Fruit fly (Drosophila melanogaster) whole organism, embryonic: Measurements from ENCODE around the gene CG15306.

ENCODE experiments used
- Antp ChIP-seq: fragments of 200-800 bp; sonication (Bioruptor generic); optimal IDR thresholded peaks from 3 replicates; lab custom pipeline; 2016; ENCODE audit warnings: missing biosample characterization, missing genetic modification characterization
- CG10274 ChIP-seq: fragments of 200-800 bp; sonication (Bioruptor generic); optimal IDR thresholded peaks from 3 replicates; lab custom pipeline; 2017; ENCODE audit warnings: missing biosample characterization, mild to moderate bottlenecking, missing genetic modification characterization
- CG10321 ChIP-seq: fragments of 200-800 bp; sonication (Bioruptor generic); IDR thresholded peaks from 2 replicates; pipeline ENCODE4 v1.3.6; 2022; ENCODE audit warnings: missing biosample characterization, missing genetic modification characterization
- CG10979 ChIP-seq: fragments of 200-800 bp; sonication (Bioruptor generic); optimal IDR thresholded peaks from 2 replicates; lab custom pipeline; 2018; ENCODE audit warnings: missing biosample characterization, mild to moderate bottlenecking, missing genetic modification characterization, moderate library complexity
- CG11093 ChIP-seq: fragments of 200-800 bp; sonication (Bioruptor generic); IDR thresholded peaks from 3 replicates; pipeline ENCODE4 v1.3.6; 2022; ENCODE audit warnings: missing biosample characterization, missing genetic modification characterization
- CG14441 ChIP-seq: fragments of 200-800 bp; sonication (Bioruptor generic); IDR thresholded peaks from 2 replicates; pipeline ENCODE4 v1.3.6; 2022; ENCODE audit warnings: missing biosample characterization, missing genetic modification characterization
- CG15514 ChIP-seq: fragments of 200-800 bp; sonication (Bioruptor generic); optimal IDR thresholded peaks from 3 replicates; lab custom pipeline; 2017; ENCODE audit warnings: missing biosample characterization, missing genetic modification characterization, mild to moderate bottlenecking, moderate library complexity, missing genetic modification reagents
- CG16815 ChIP-seq: fragments of 200-800 bp; sonication (Bioruptor generic); optimal IDR thresholded peaks from 3 replicates; lab custom pipeline; 2017; ENCODE audit warnings: missing biosample characterization, mild to moderate bottlenecking, missing genetic modification characterization
- CG16863 ChIP-seq: fragments of 200-800 bp; sonication (Bioruptor generic); optimal IDR thresholded peaks from 3 replicates; lab custom pipeline; 2016; ENCODE audit warnings: missing biosample characterization, missing genetic modification characterization
- CG18262 ChIP-seq: fragments of 200-800 bp; optimal IDR thresholded peaks from 3 replicates; lab custom pipeline; 2019; ENCODE audit warnings: missing biosample characterization, mild to moderate bottlenecking, missing genetic modification characterization, moderate library complexity
- CG18619 ChIP-seq: fragments of 200-800 bp; sonication (Bioruptor generic); optimal IDR thresholded peaks from 3 replicates; lab custom pipeline; 2017; ENCODE audit warnings: missing biosample characterization, mild to moderate bottlenecking, missing genetic modification characterization
- CG2678 ChIP-seq: fragments of 200-800 bp; sonication (Bioruptor generic); optimal IDR thresholded peaks from 3 replicates; lab custom pipeline; 2019; ENCODE audit warnings: missing biosample characterization, mild to moderate bottlenecking, missing genetic modification characterization, moderate library complexity
- CG32532 ChIP-seq: fragments of 200-800 bp; sonication (Bioruptor generic); IDR thresholded peaks from 2 replicates; pipeline ENCODE4 v1.3.6; 2022; ENCODE audit warnings: missing biosample characterization, missing genetic modification characterization
- CG32772 ChIP-seq: fragments of 200-800 bp; sonication (Bioruptor generic); IDR thresholded peaks from 2 replicates; pipeline ENCODE4 v1.3.6; 2022; ENCODE audit warnings: missing biosample characterization, missing genetic modification characterization
- CG34422 ChIP-seq: fragments of 200-800 bp; sonication (Bioruptor generic); IDR thresholded peaks from 3 replicates; pipeline ENCODE4 v1.3.6; 2022; ENCODE audit warnings: missing biosample characterization, missing genetic modification characterization
- CG4328 ChIP-seq: fragments of 200-800 bp; sonication (Bioruptor generic); optimal IDR thresholded peaks from 3 replicates; lab custom pipeline; 2017; ENCODE audit warnings: missing biosample characterization, missing genetic modification reagents, missing genetic modification characterization
- CG4730 ChIP-seq: fragments of 200-800 bp; sonication (Bioruptor generic); IDR thresholded peaks from 2 replicates; pipeline ENCODE4 v1.3.6; 2022; ENCODE audit warnings: missing biosample characterization, missing genetic modification characterization
- CG6272 ChIP-seq: fragments of 200-800 bp; sonication (Bioruptor generic); IDR thresholded peaks from 2 replicates; pipeline ENCODE4 v1.3.6; 2022; ENCODE audit warnings: missing biosample characterization, missing genetic modification characterization
- CG7372 ChIP-seq: fragments of 200-800 bp; sonication (Bioruptor generic); IDR thresholded peaks from 2 replicates; pipeline ENCODE4 v1.3.6; 2022; ENCODE audit warnings: missing biosample characterization, missing genetic modification characterization
- CG7556 ChIP-seq: fragments of 200-800 bp; sonication (Bioruptor generic); optimal IDR thresholded peaks from 2 replicates; lab custom pipeline; 2017; ENCODE audit warnings: missing biosample characterization, mild to moderate bottlenecking, missing genetic modification characterization
- CG8290 ChIP-seq, 3 experiments: fragments of 200-800 bp; sonication (Bioruptor generic); optimal IDR thresholded peaks; 2 replicates each; lab custom pipeline; 2016 to 2019; ENCODE audit warnings: missing biosample characterization in 3 of 3, missing genetic modification characterization in 3 of 3, mild to moderate bottlenecking in 2 of 3, moderate library complexity in 1 of 3
- CG8388 ChIP-seq: fragments of 200-800 bp; sonication (Bioruptor generic); optimal IDR thresholded peaks from 2 replicates; lab custom pipeline; 2019; ENCODE audit warnings: missing biosample characterization, mild to moderate bottlenecking, missing genetic modification characterization, moderate library complexity
- Doc3 ChIP-seq: fragments of 200-800 bp; sonication (Bioruptor generic); IDR thresholded peaks from 3 replicates; pipeline ENCODE4 v1.3.6; 2022; ENCODE audit warnings: missing biosample characterization, missing genetic modification characterization; ENCODE audit not compliant: partially characterized antibody
- ERR ChIP-seq: fragments of 200-800 bp; sonication (Bioruptor generic); optimal IDR thresholded peaks from 2 replicates; lab custom pipeline; 2016; ENCODE audit warnings: missing biosample characterization, missing genetic modification characterization
- Ets65A ChIP-seq: fragments of 200-800 bp; sonication (Bioruptor generic); peaks from one replicate; lab custom pipeline; 2016; ENCODE audit warnings: missing biosample characterization, missing genetic modification characterization
- Hr3 ChIP-seq: fragments of 200-800 bp; sonication (Bioruptor generic); optimal IDR thresholded peaks from 3 replicates; lab custom pipeline; 2016; ENCODE audit warnings: missing biosample characterization, missing genetic modification characterization
- Hr51 ChIP-seq, 2 experiments: fragments of 200-800 bp; sonication (Bioruptor generic); optimal IDR thresholded peaks; 2 replicates in 1 of 2; 3 replicates in 1 of 2; lab custom pipeline; 2016 to 2018; ENCODE audit warnings: missing biosample characterization in 2 of 2, missing genetic modification characterization in 2 of 2, mild to moderate bottlenecking in 1 of 2, moderate library complexity in 1 of 2
- Jarid2 ChIP-seq: fragments of 200-800 bp; sonication (Bioruptor generic); optimal IDR thresholded peaks from 3 replicates; lab custom pipeline; 2017; ENCODE audit warnings: mild to moderate bottlenecking, missing biosample characterization, missing genetic modification reagents, missing genetic modification characterization
- Med ChIP-seq: fragments of 200-800 bp; sonication (Bioruptor generic); peaks from one replicate; lab custom pipeline; 2016; ENCODE audit warnings: missing biosample characterization, missing genetic modification characterization, mild to moderate bottlenecking, inconsistent platforms, moderate library complexity
- Myb ChIP-seq: fragments of 200-800 bp; sonication (Bioruptor generic); optimal IDR thresholded peaks from 2 replicates; lab custom pipeline; 2016; ENCODE audit warnings: missing biosample characterization, missing genetic modification characterization
- Oli ChIP-seq: fragments of 200-800 bp; sonication (Bioruptor generic); optimal IDR thresholded peaks from 2 replicates; lab custom pipeline; 2018; ENCODE audit warnings: missing biosample characterization, mild to moderate bottlenecking, missing genetic modification characterization, moderate library complexity
- Sox100B ChIP-seq: fragments of 200-800 bp; sonication (Bioruptor generic); optimal IDR thresholded peaks from 3 replicates; lab custom pipeline; 2018; ENCODE audit warnings: missing biosample characterization, mild to moderate bottlenecking, missing genetic modification characterization
- Sox102F ChIP-seq: fragments of 200-800 bp; sonication (Bioruptor generic); optimal IDR thresholded peaks from 2 replicates; lab custom pipeline; 2018; ENCODE audit warnings: missing biosample characterization, mild to moderate bottlenecking, missing genetic modification characterization, moderate library complexity
- Trl ChIP-seq, 3 experiments: fragments of >200 bp in 2 of 3; fragments of 200-800 bp in 1 of 3; sonication (Bioruptor generic) in 1 of 3; optimal IDR thresholded peaks; 2 replicates in 1 of 3; 3 replicates in 2 of 3; lab custom pipeline; 2016 to 2017; ENCODE audit warnings: missing biosample characterization in 1 of 3, missing genetic modification characterization in 1 of 3
- Vsx1 ChIP-seq: fragments of 200-800 bp; sonication (Bioruptor generic); optimal IDR thresholded peaks from 2 replicates; lab custom pipeline; 2017; ENCODE audit warnings: missing biosample characterization, mild to moderate bottlenecking, missing genetic modification characterization, missing genetic modification reagents
- Xbp1 ChIP-seq: fragments of 200-800 bp; sonication (Bioruptor generic); optimal IDR thresholded peaks from 3 replicates; lab custom pipeline; 2016; ENCODE audit warnings: missing biosample characterization, mild to moderate bottlenecking, missing genetic modification characterization
- bab2 ChIP-seq: fragments of 200-800 bp; sonication (Bioruptor generic); optimal IDR thresholded peaks from 2 replicates; lab custom pipeline; 2016; ENCODE audit warnings: missing biosample characterization, missing genetic modification characterization
- her ChIP-seq: fragments of 200-800 bp; sonication (Bioruptor generic); optimal IDR thresholded peaks from 2 replicates; lab custom pipeline; 2016; ENCODE audit warnings: missing biosample characterization, missing genetic modification characterization
- jing ChIP-seq: fragments of 200-800 bp; sonication (Bioruptor generic); optimal IDR thresholded peaks from 2 replicates; lab custom pipeline; 2018; ENCODE audit warnings: missing biosample characterization, mild to moderate bottlenecking, missing genetic modification characterization
- lmd ChIP-seq: fragments of 200-800 bp; sonication (Bioruptor generic); IDR thresholded peaks from 2 replicates; pipeline ENCODE4 v1.3.6; 2022; ENCODE audit warnings: missing biosample characterization, missing genetic modification characterization
- pan ChIP-seq, 4 experiments: fragments of >200 bp in 3 of 4; fragments of 200-800 bp in 1 of 4; sonication (Bioruptor generic) in 1 of 4; optimal IDR thresholded peaks in 3 of 4; IDR thresholded peaks in 1 of 4; 2 replicates each; pipeline versions ENCODE4 v1.3.6 to Lab custom; 2017 to 2022; ENCODE audit warnings: missing biosample characterization in 2 of 4, missing genetic modification characterization in 2 of 4, mixed read lengths in 1 of 4
- prd ChIP-seq, 3 experiments: fragments of >200 bp in 2 of 3; fragments of 200-800 bp in 1 of 3; sonication (Bioruptor generic) in 1 of 3; optimal IDR thresholded peaks in 2 of 3; IDR thresholded peaks in 1 of 3; 2 replicates in 2 of 3; 3 replicates in 1 of 3; pipeline versions ENCODE4 v1.3.6 to Lab custom; 2017 to 2022; ENCODE audit warnings: missing biosample characterization in 1 of 3, missing genetic modification characterization in 1 of 3
- slou ChIP-seq: fragments of 200-800 bp; sonication (Bioruptor generic); optimal IDR thresholded peaks from 3 replicates; lab custom pipeline; 2016; ENCODE audit warnings: missing biosample characterization, missing genetic modification characterization
- so ChIP-seq: fragments of 200-800 bp; sonication (Bioruptor generic); IDR thresholded peaks from 3 replicates; pipeline ENCODE4 v1.3.6; 2022; ENCODE audit warnings: missing biosample characterization, missing genetic modification characterization
- tin ChIP-seq: fragments of 200-800 bp; sonication (Bioruptor generic); optimal IDR thresholded peaks from 3 replicates; lab custom pipeline; 2016; ENCODE audit warnings: missing biosample characterization, missing genetic modification characterization
- wdn ChIP-seq: fragments of 200-800 bp; sonication (Bioruptor generic); IDR thresholded peaks from 2 replicates; pipeline ENCODE4 v1.3.6; 2022; ENCODE audit warnings: missing biosample characterization, missing genetic modification characterization
- z ChIP-seq: fragments of 200-800 bp; sonication (Bioruptor generic); IDR thresholded peaks from 3 replicates; pipeline ENCODE4 v1.3.6; 2022; ENCODE audit warnings: missing biosample characterization, missing genetic modification characterization

CG15306 gene

dm6 chrX:10362557-10363366, 31.1 kb upstream of the CG15306 start (continued):
- TF ChIP-seq CG8290 (GFP tag; optimal IDR thresholded peaks at IDR 0.05; lab: Kevin White, UChicago) = no peak
- peak in 1 of 2 experiments; percentile 8 for TF ChIP-seq CG8290 (tag; optimal IDR thresholded peaks at IDR 0.05; lab: Kevin White, UChicago)
- no peak for TF ChIP-seq ERR (GFP tag; lab: Kevin White, UChicago)
- TF ChIP-seq her = no peak
- TF ChIP-seq Vsx1 (GFP tag; lab: Kevin White, UChicago) = peak; percentile 10
- TF ChIP-seq Jarid2 (GFP tag; lab: Kevin White, UChicago) = no peak
- TF ChIP-seq CG4328 (GFP tag; lab: Kevin White, UChicago) = peak; percentile 5
- peak; percentile 6 for TF ChIP-seq CG8388 (GFP tag; lab: Kevin White, UChicago)
- peak; percentile 3 for TF ChIP-seq CG15514 (GFP tag; lab: Kevin White, UChicago)
- TF ChIP-seq Trl (optimal IDR thresholded peaks at IDR 0.05; lab: Kevin White, UChicago) = no peak
- TF ChIP-seq Trl (GFP tag; optimal IDR thresholded peaks at IDR 0.05; lab: Kevin White, UChicago) = peak; percentile 26
- peak; percentile 8 for TF ChIP-seq bab2 (GFP tag; lab: Kevin White, UChicago)
- peak; percentile 50 for TF ChIP-seq Sox100B
- TF ChIP-seq CG7372 (GFP tag; lab: Robert Waterston, UW) = no peak
- TF ChIP-seq CG32772 = no peak
- TF ChIP-seq slou (GFP tag; lab: Kevin White, UChicago) = no peak
- no peak for TF ChIP-seq pan (optimal IDR thresholded peaks at IDR 0.05; lab: Kevin White, UChicago)
- TF ChIP-seq pan (GFP tag; optimal IDR thresholded peaks at IDR 0.05 in 1 of 2, IDR thresholded peaks at IDR 0.05 in 1 of 2) = peak in 1 of 2 experiments; percentile 40
- peak; percentile 5 for TF ChIP-seq CG16863 (GFP tag; lab: Kevin White, UChicago)
- 0 out of 2 replicates have a peak, but pooled peaks have one; percentile 4 for TF ChIP-seq CG14441 (GFP tag; lab: Robert Waterston, UW)
- TF ChIP-seq CG7556 (GFP tag; lab: Kevin White, UChicago) = peak; percentile 66
- TF ChIP-seq CG10979 = peak; percentile 48
- TF ChIP-seq CG32532 = peak; percentile 19; the same call in 1 of the 2 replicates
- no peak for TF ChIP-seq CG10274 (GFP tag; lab: Kevin White, UChicago)
- peak; percentile 62 for TF ChIP-seq CG18262
- TF ChIP-seq CG2678 (tag; lab: Kevin White, UChicago) = peak; percentile 58
- peak; percentile 30 for TF ChIP-seq Sox102F
- no peak for TF ChIP-seq Antp (GFP tag; lab: Kevin White, UChicago)
- peak; percentile 26 for TF ChIP-seq Hr3 (GFP tag; lab: Kevin White, UChicago)
- peak; percentile 41 for TF ChIP-seq Xbp1 (GFP tag; lab: Kevin White, UChicago)
- TF ChIP-seq so (GFP tag; lab: Robert Waterston, UW) = no peak
- no peak for TF ChIP-seq Doc3 (GFP tag; lab: Robert Waterston, UW)
- peak; percentile 25 for TF ChIP-seq jing (GFP tag; lab: Kevin White, UChicago)
- TF ChIP-seq CG6272 (GFP tag; lab: Robert Waterston, UW) = no peak
- TF ChIP-seq lmd (GFP tag; lab: Robert Waterston, UW) = 0 out of 2 replicates have a peak, but pooled peaks have one; percentile 27
- TF ChIP-seq CG34422 (GFP tag; lab: Robert Waterston, UW) = peak; percentile 33; the same call in 1 of the 3 replicates
- TF ChIP-seq Ets65A (GFP tag; lab: Kevin White, UChicago) = peak; percentile 94
- no peak for TF ChIP-seq CG18619 (GFP tag; lab: Kevin White, UChicago)
- TF ChIP-seq tin = peak; percentile 9
- TF ChIP-seq Hr51 (GFP tag; optimal IDR thresholded peaks at IDR 0.05; lab: Kevin White, UChicago) = peak in 1 of 2 experiments; percentile 27
- TF ChIP-seq wdn = no peak
- no peak for TF ChIP-seq CG10321 (GFP tag; lab: Robert Waterston, UW)
- TF ChIP-seq Med (GFP tag; lab: Kevin White, UChicago) = peak; percentile 78
- TF ChIP-seq z (GFP tag; lab: Robert Waterston, UW) = no peak
- no peak for TF ChIP-seq prd (optimal IDR thresholded peaks at IDR 0.05; lab: Kevin White, UChicago)
- TF ChIP-seq prd (GFP tag; IDR thresholded peaks at IDR 0.05; lab: Robert Waterston, UW) = 0 out of 3 replicates have a peak, but pooled peaks have one; percentile 13
- TF ChIP-seq CG11093 (GFP tag; lab: Robert Waterston, UW) = no peak
- no peak for TF ChIP-seq CG4730 (GFP tag; lab: Robert Waterston, UW)
- TF ChIP-seq Oli (tag; lab: Kevin White, UChicago) = peak; percentile 53
- peak; percentile 8 for TF ChIP-seq Myb
- peak; percentile 12 for TF ChIP-seq CG16815 (GFP tag; lab: Kevin White, UChicago)
